Worm (Caenorhabditis elegans) whole organism, L1 larva: ENCODE data around the gene blos-8.

Experiments
- alr-1 ChIP-seq: fragments of 200-800 bp; sonication (Bioruptor generic); optimal IDR thresholded peaks from 2 replicates; lab custom pipeline; 2018; ENCODE audit warnings: borderline replicate concordance, mild to moderate bottlenecking, missing genetic modification characterization, missing compliant biosample characterization
- ceh-63 ChIP-seq: fragments of 200-800 bp; sonication (Bioruptor generic); optimal IDR thresholded peaks from 2 replicates; lab custom pipeline; 2018; ENCODE audit warnings: mild to moderate bottlenecking, missing genetic modification characterization, missing compliant biosample characterization
- dpl-1 ChIP-seq, 3 experiments: fragments of 150-350 bp in 2 of 3; sonication (generic microtip) in 1 of 3; optimal IDR thresholded peaks; 2 replicates each; lab custom pipeline; 2014 to 2017; ENCODE audit warnings: missing biosample characterization in 3 of 3, missing genetic modification characterization in 3 of 3, missing genetic modification reagents in 3 of 3
- egl-27 ChIP-seq, 2 experiments: fragments of 150-350 bp in 1 of 2; sonication (generic microtip); optimal IDR thresholded peaks; 3 replicates each; lab custom pipeline; 2017 to 2018; ENCODE audit warnings: missing biosample characterization in 2 of 2, missing genetic modification characterization in 2 of 2, missing genetic modification reagents in 2 of 2
- fos-1 ChIP-seq: fragments of 150-350 bp; optimal IDR thresholded peaks from 2 replicates; lab custom pipeline; 2014; ENCODE audit warnings: missing biosample characterization, missing genetic modification characterization
- lin-14 ChIP-seq: fragments of 200-800 bp; sonication (Bioruptor generic); optimal IDR thresholded peaks from 2 replicates; lab custom pipeline; 2018; ENCODE audit warnings: mild to moderate bottlenecking, missing genetic modification characterization, moderate library complexity, missing compliant biosample characterization
- lsy-2 ChIP-seq, 2 experiments: fragments of 150-350 bp; optimal IDR thresholded peaks; 2 replicates each; lab custom pipeline; 2014; ENCODE audit warnings: missing biosample characterization in 2 of 2, missing genetic modification characterization in 2 of 2
- nhr-77 ChIP-seq: fragments of 150-350 bp; optimal IDR thresholded peaks from 2 replicates; lab custom pipeline; 2014; ENCODE audit warnings: missing biosample characterization, missing genetic modification characterization
- pag-3 ChIP-seq: sonication (generic microtip); optimal IDR thresholded peaks from 2 replicates; lab custom pipeline; 2017; ENCODE audit warnings: missing genetic modification characterization, mild to moderate bottlenecking, missing compliant biosample characterization, antibody characterized with exemption, borderline replicate concordance; ENCODE audit not compliant: insufficient read depth
- sptf-1 ChIP-seq: fragments of 150-350 bp; optimal IDR thresholded peaks from 2 replicates; lab custom pipeline; 2014; ENCODE audit warnings: missing biosample characterization, missing genetic modification characterization
- unc-86 ChIP-seq: sonication (generic microtip); optimal IDR thresholded peaks from 2 replicates; lab custom pipeline; 2016; ENCODE audit warnings: missing genetic modification characterization, missing compliant biosample characterization
- zag-1 ChIP-seq: fragments of 150-350 bp; optimal IDR thresholded peaks from 2 replicates; lab custom pipeline; 2014; ENCODE audit warnings: missing biosample characterization, missing genetic modification characterization

ce11 chrX:15381486-15381885 is 49.5 kb downstream of the blos-8 start:
- TF ChIP-seq dpl-1 (GFP tag; optimal IDR thresholded peaks at IDR 0.05; lab: Kevin White, UChicago) (no peak), lin-14 (peak; percentile 76), alr-1 (tag; lab: Kevin White, UChicago) (no peak), pag-3 (tag; lab: Kevin White, UChicago) (no peak), fos-1 (tag; lab: Kevin White, UChicago) (no peak), unc-86 (tag; lab: Kevin White, UChicago) (no peak), zag-1 (tag; lab: Kevin White, UChicago) (no peak), sptf-1 (tag; lab: Kevin White, UChicago) (no peak), ceh-63 (GFP tag; lab: Kevin White, UChicago) (no peak), egl-27 (tag; optimal IDR thresholded peaks at IDR 0.05; lab: Kevin White, UChicago) (no peak), lsy-2 (tag; optimal IDR thresholded peaks at IDR 0.05; lab: Kevin White, UChicago) (no peak), nhr-77 (tag; lab: Kevin White, UChicago) (no peak)
